Fruit fly (Drosophila melanogaster): ENCODE results near the gene Best4.
A peak's percentile ranks its signal among the peaks of the same experiment; 100 is the strongest.

Gene Best4

dm6 chr3L:15298658-15299057 is at the start of gene Best4:
TSS of gene Best4 (plus strand) at chr3L:15298958.
- no peak for TF ChIP-seq noc (tag; optimal IDR thresholded peaks at IDR 0.05)

- no peak for TF ChIP-seq noc (tag; optimal IDR thresholded peaks at IDR 0.05)
Measured at dm6 chr3L:15249729-15250128, 49.0 kb upstream of the Best4 start.

DNA sequence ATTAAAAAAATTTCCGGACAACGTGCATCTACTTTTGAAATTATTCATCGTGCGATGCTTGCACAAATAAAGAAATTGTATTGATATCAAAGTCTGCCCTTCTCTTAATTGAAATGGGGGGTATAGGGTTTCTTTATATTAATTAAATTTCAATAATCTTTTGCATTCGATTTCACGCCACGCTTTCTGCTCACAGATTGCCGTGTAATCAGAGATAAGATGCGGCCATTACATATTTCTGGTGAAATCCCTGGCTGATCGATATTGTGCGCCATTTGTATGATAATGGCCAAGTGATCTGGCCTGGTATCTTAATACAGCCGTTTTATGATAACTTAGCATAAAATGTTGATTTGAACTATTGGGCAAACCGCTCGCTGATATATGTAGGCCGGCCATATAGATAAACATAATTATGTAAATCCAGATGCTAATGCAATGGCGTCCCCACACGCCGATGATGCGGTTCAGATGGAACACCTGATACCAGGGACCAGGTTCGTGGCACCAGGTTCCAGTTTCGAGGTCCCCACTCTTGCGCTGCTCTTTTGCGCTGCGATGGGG is 46.9 kb upstream of the Best4 start:
- TF ChIP-seq noc (tag; optimal IDR thresholded peaks at IDR 0.05): no peak

DNA sequence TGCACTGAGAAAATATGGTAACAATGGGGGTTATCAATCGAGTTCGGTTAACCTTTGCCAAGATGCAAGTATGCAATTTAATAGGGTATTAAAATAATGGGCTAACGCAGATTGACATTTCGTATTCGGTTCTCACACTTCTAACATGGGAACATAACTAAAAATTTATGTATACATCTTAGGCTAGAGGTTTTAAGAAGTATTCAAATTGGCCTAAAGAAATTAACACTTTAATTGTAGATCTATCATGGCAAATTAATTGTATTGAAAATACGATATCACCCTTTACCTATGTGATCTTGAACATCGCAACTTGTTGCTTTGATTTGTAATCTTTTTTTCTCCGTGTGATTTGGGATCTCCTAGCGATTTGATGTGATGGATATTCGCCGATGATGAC is 46.2 kb upstream of the Best4 start:
- TF ChIP-seq noc (tag; optimal IDR thresholded peaks at IDR 0.05): no peak

dm6 chr3L:15253606-15254054 is 45.1 kb upstream of the Best4 start:
- TF ChIP-seq noc (tag; optimal IDR thresholded peaks at IDR 0.05): no peak

dm6 chr3L:15254118-15254517 is 44.6 kb upstream of the Best4 start:
- TF ChIP-seq noc (tag; optimal IDR thresholded peaks at IDR 0.05): peak; percentile 8

dm6 chr3L:15257154-15257553 is 41.6 kb upstream of the Best4 start:
- TF ChIP-seq noc (tag; optimal IDR thresholded peaks at IDR 0.05): no peak

DNA sequence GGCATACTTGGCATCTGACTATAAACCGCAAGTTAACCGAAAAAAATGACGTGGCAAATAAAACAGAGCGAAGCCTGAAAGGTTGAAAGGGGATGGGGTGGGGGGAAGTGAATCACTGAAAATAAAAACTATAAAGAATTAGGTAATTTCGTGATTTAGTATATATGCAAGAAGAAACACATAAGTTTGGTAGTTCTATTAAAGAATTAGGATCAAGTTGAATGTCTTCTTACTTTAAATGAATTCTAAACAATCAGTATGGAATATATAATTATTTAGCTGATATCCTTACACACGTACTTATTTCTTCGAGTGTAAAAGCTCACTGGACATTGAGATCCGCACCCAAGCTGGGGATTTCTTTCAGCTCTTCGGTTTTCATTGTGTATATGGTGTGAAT is 40.4 kb upstream of the Best4 start:
- TF ChIP-seq noc (tag; optimal IDR thresholded peaks at IDR 0.05): no peak

DNA sequence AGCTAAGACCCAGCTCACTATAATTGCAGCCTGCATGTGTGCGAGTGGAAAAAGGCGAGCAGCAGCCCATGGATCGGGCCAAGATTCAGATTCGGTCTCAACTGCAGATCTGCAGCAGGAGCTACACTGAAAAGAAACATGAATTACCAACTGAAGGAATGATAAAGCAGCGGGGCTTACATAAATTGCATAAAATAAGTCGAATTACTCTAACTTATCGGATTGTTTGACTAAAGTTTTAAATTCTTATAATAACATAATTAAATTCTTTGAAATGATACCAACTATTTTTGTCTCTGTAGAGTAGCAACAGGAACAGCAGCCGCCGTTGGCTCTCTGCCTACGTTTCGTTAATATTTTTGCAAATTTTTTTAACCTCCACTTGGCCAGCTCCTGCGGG is 38.2 kb upstream of the Best4 start:
- TF ChIP-seq noc (tag; optimal IDR thresholded peaks at IDR 0.05): no peak

DNA sequence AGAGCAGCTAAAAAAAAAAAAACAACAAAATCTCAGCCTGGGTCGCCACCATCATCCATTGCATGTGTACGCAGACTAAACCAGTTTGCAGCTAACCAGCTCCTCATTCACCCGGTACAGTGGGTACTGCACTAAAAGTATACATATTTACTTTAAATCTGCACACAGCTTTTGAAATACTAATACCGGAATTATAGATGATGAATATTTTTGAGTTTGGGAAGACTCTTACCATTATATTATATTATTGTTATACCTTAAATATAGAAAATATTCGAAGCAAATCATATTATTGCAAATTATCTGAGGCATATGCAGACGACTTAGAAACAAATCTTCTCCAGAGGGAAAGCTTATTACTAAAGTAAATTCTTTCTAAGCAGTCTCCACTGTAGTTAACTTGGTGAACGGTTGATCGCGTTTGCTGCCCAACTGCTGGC is 37.7 kb upstream of the Best4 start:
- TF ChIP-seq noc (tag; optimal IDR thresholded peaks at IDR 0.05): no peak

- TF ChIP-seq noc (tag; optimal IDR thresholded peaks at IDR 0.05): no peak
Measured at dm6 chr3L:15262050-15262449, 36.7 kb upstream of the Best4 start.

dm6 chr3L:15264247-15265028 is 34.3 kb upstream of the Best4 start:
- no peak for TF ChIP-seq noc (tag; optimal IDR thresholded peaks at IDR 0.05)

dm6 chr3L:15266628-15267027 is 32.1 kb upstream of the Best4 start:
- no peak for TF ChIP-seq noc (tag; optimal IDR thresholded peaks at IDR 0.05)

dm6 chr3L:15267710-15268609 is 30.8 kb upstream of the Best4 start:
- no peak for TF ChIP-seq noc (tag; optimal IDR thresholded peaks at IDR 0.05)

DNA sequence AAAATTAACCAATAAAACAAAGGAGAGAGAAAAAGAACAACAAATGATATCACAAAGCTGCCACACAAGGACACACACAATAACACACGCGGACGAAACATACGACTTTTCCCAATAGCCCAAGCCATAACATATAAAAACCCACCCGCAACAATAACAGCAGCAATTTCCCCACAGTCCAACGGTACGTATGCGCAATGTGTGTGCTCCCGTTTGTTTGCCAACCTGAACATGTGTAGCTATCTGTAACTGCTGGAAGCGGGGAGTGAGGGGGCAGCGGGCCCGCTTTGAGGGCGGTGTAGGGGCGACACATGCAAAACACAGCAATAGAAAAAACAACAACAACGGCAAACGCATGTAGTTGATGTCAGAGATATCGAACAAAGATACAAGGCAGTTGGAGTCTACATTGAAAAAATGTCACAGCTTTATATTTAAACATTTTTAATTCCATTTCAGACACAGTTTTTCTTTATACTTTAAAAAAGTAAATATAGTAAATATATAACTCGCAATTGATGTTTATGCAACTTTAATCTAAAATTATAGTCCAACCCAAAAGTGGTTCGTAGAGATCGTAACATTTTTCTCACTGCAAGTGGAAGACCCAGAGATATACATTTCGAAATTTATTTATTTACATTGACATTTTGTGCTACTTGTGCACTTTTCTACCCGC is 29.9 kb upstream of the Best4 start:
- TF ChIP-seq noc (tag; optimal IDR thresholded peaks at IDR 0.05): no peak
